Fruit fly (Drosophila melanogaster) whole organism, embryonic: ENCODE measurements around the gene CG5968.

Experiments used
- Abd-B ChIP-seq: fragments of 200-800 bp; sonication (Bioruptor generic); optimal IDR thresholded peaks from 2 replicates; lab custom pipeline; 2018; ENCODE audit warnings: missing biosample characterization, mild to moderate bottlenecking, missing genetic modification characterization, moderate library complexity
- BtbVII ChIP-seq: fragments of 200-800 bp; sonication (Bioruptor generic); optimal IDR thresholded peaks from 3 replicates; lab custom pipeline; 2017; ENCODE audit warnings: missing biosample characterization, mild to moderate bottlenecking, missing genetic modification characterization
- CG10462 ChIP-seq: fragments of 200-800 bp; sonication (Bioruptor generic); optimal IDR thresholded peaks from 2 replicates; lab custom pipeline; 2016; ENCODE audit warnings: missing biosample characterization, missing genetic modification characterization
- CG11085 ChIP-seq: fragments of 200-800 bp; sonication (Bioruptor generic); IDR thresholded peaks from 2 replicates; pipeline ENCODE4 v1.3.6; 2022; ENCODE audit warnings: missing biosample characterization, missing genetic modification characterization
- CG11723 ChIP-seq: fragments of 200-800 bp; sonication (Bioruptor generic); optimal IDR thresholded peaks from 2 replicates; lab custom pipeline; 2017; ENCODE audit warnings: missing biosample characterization, mild to moderate bottlenecking, missing genetic modification characterization
- CG1233 ChIP-seq: fragments of 200-800 bp; sonication (Bioruptor generic); optimal IDR thresholded peaks from 4 replicates; lab custom pipeline; 2018; ENCODE audit warnings: missing biosample characterization, mild to moderate bottlenecking, missing genetic modification characterization
- CG12391 ChIP-seq: fragments of 200-800 bp; sonication (Bioruptor generic); optimal IDR thresholded peaks from 3 replicates; lab custom pipeline; 2018; ENCODE audit warnings: missing biosample characterization, mild to moderate bottlenecking, missing genetic modification characterization, moderate library complexity
- CG17385 ChIP-seq: fragments of 200-800 bp; sonication (Bioruptor generic); optimal IDR thresholded peaks from 3 replicates; lab custom pipeline; 2018; ENCODE audit warnings: missing biosample characterization, mild to moderate bottlenecking, missing genetic modification characterization
- CG18011 ChIP-seq: fragments of 200-800 bp; sonication (Bioruptor generic); optimal IDR thresholded peaks from 2 replicates; lab custom pipeline; 2017; ENCODE audit warnings: missing biosample characterization, missing genetic modification characterization, mild to moderate bottlenecking, moderate library complexity, missing genotype
- CG31224 ChIP-seq: fragments of 200-800 bp; sonication (Bioruptor generic); IDR thresholded peaks from 2 replicates; pipeline ENCODE4 v1.3.6; 2022; ENCODE audit warnings: missing biosample characterization, missing genetic modification characterization
- CG4282 ChIP-seq: fragments of 200-800 bp; sonication (Bioruptor generic); optimal IDR thresholded peaks from 2 replicates; lab custom pipeline; 2016; ENCODE audit warnings: missing biosample characterization, missing genetic modification characterization
- CG6272 ChIP-seq: fragments of 200-800 bp; sonication (Bioruptor generic); IDR thresholded peaks from 2 replicates; pipeline ENCODE4 v1.3.6; 2022; ENCODE audit warnings: missing biosample characterization, missing genetic modification characterization
- CG7786 ChIP-seq: fragments of 200-800 bp; sonication (Bioruptor generic); optimal IDR thresholded peaks from 2 replicates; lab custom pipeline; 2016; ENCODE audit warnings: missing biosample characterization, missing genetic modification characterization
- CG8478 ChIP-seq: fragments of >200 bp; optimal IDR thresholded peaks from 2 replicates; lab custom pipeline; 2018
- CG9609 ChIP-seq: fragments of 200-800 bp; sonication (Bioruptor generic); optimal IDR thresholded peaks from 3 replicates; lab custom pipeline; 2016; ENCODE audit warnings: missing biosample characterization, missing genetic modification characterization
- CG9817 ChIP-seq: fragments of 200-800 bp; sonication (Bioruptor generic); optimal IDR thresholded peaks from 2 replicates; lab custom pipeline; 2018; ENCODE audit warnings: missing biosample characterization, mild to moderate bottlenecking, missing genetic modification characterization, moderate library complexity
- Chrac-16 ChIP-seq: fragments of 200-800 bp; sonication (Bioruptor generic); optimal IDR thresholded peaks from 3 replicates; lab custom pipeline; 2016; ENCODE audit warnings: missing biosample characterization, missing genetic modification characterization
- Dad ChIP-seq: fragments of 200-800 bp; sonication (Bioruptor generic); optimal IDR thresholded peaks from 3 replicates; lab custom pipeline; 2016; ENCODE audit warnings: missing biosample characterization, missing genetic modification characterization
- Dbx ChIP-seq: fragments of 200-800 bp; sonication (Bioruptor generic); IDR thresholded peaks from 3 replicates; pipeline ENCODE4 v1.3.6; 2022; ENCODE audit warnings: missing biosample characterization, missing genetic modification characterization
- Deaf1 ChIP-seq: fragments of 200-800 bp; optimal IDR thresholded peaks from 3 replicates; lab custom pipeline; 2019; ENCODE audit warnings: missing biosample characterization, mild to moderate bottlenecking, missing genetic modification characterization, moderate library complexity
- Gsc ChIP-seq: fragments of 200-800 bp; sonication (Bioruptor generic); IDR thresholded peaks from 2 replicates; pipeline ENCODE4 v1.3.6; 2022; ENCODE audit warnings: missing biosample characterization, missing genetic modification characterization
- HHEX ChIP-seq: fragments of 200-800 bp; sonication (Bioruptor generic); optimal IDR thresholded peaks from 3 replicates; lab custom pipeline; 2017; ENCODE audit warnings: missing biosample characterization, mild to moderate bottlenecking, missing genetic modification characterization, missing genetic modification reagents
- MBD-R2 ChIP-seq: fragments of 200-800 bp; sonication (Bioruptor generic); IDR thresholded peaks from 2 replicates; pipeline ENCODE4 v1.3.6; 2022; ENCODE audit warnings: missing biosample characterization, missing genetic modification characterization
- Med ChIP-seq: fragments of 200-800 bp; sonication (Bioruptor generic); peaks from one replicate; lab custom pipeline; 2016; ENCODE audit warnings: missing biosample characterization, missing genetic modification characterization, mild to moderate bottlenecking, inconsistent platforms, moderate library complexity
- Myb ChIP-seq: fragments of 200-800 bp; sonication (Bioruptor generic); optimal IDR thresholded peaks from 2 replicates; lab custom pipeline; 2016; ENCODE audit warnings: missing biosample characterization, missing genetic modification characterization
- NK7.1 ChIP-seq: fragments of 200-800 bp; sonication (Bioruptor generic); optimal IDR thresholded peaks from 3 replicates; lab custom pipeline; 2016; ENCODE audit warnings: missing biosample characterization, missing genetic modification characterization
- Nf-YA ChIP-seq: fragments of 200-800 bp; sonication (Bioruptor generic); IDR thresholded peaks from 2 replicates; pipeline ENCODE4 v1.3.6; 2022; ENCODE audit warnings: missing biosample characterization, missing genetic modification characterization
- Sry-β ChIP-seq: fragments of 200-800 bp; sonication (Bioruptor generic); optimal IDR thresholded peaks from 2 replicates; lab custom pipeline; 2018; ENCODE audit warnings: missing biosample characterization, mild to moderate bottlenecking, missing genetic modification characterization, moderate library complexity
- Vsx1 ChIP-seq: fragments of 200-800 bp; sonication (Bioruptor generic); optimal IDR thresholded peaks from 2 replicates; lab custom pipeline; 2017; ENCODE audit warnings: missing biosample characterization, mild to moderate bottlenecking, missing genetic modification characterization, missing genetic modification reagents
- ac ChIP-seq: fragments of 200-800 bp; sonication (Bioruptor generic); optimal IDR thresholded peaks from 3 replicates; lab custom pipeline; 2017; ENCODE audit warnings: missing biosample characterization, mild to moderate bottlenecking, missing genetic modification characterization
- bcd ChIP-seq: fragments of 200-800 bp; sonication (Bioruptor generic); optimal IDR thresholded peaks from 2 replicates; lab custom pipeline; 2017; ENCODE audit warnings: missing biosample characterization, mild to moderate bottlenecking, missing genetic modification characterization
- chn ChIP-seq: fragments of 200-800 bp; sonication (Bioruptor generic); optimal IDR thresholded peaks from 2 replicates; lab custom pipeline; 2016; ENCODE audit warnings: missing biosample characterization, missing genetic modification characterization
- corto ChIP-seq: fragments of 200-800 bp; sonication (Bioruptor generic); optimal IDR thresholded peaks from 2 replicates; lab custom pipeline; 2016; ENCODE audit warnings: missing biosample characterization, mild to moderate bottlenecking, missing genetic modification characterization, moderate library complexity
- dan ChIP-seq: fragments of 200-800 bp; sonication (Bioruptor generic); IDR thresholded peaks from 2 replicates; pipeline ENCODE4 v1.3.6; 2022; ENCODE audit warnings: missing biosample characterization, missing genetic modification characterization
- dmrt99B ChIP-seq: fragments of 200-800 bp; sonication (Bioruptor generic); optimal IDR thresholded peaks from 2 replicates; lab custom pipeline; 2018; ENCODE audit warnings: missing biosample characterization, mild to moderate bottlenecking, missing genetic modification characterization, moderate library complexity
- exex ChIP-seq: fragments of 200-800 bp; sonication (Bioruptor generic); optimal IDR thresholded peaks from 4 replicates; lab custom pipeline; 2018; ENCODE audit warnings: missing biosample characterization, mild to moderate bottlenecking, missing genetic modification characterization, moderate library complexity
- eyg ChIP-seq: fragments of 200-800 bp; sonication (Bioruptor generic); optimal IDR thresholded peaks from 3 replicates; lab custom pipeline; 2016; ENCODE audit warnings: missing biosample characterization, missing genetic modification characterization
- fd102C ChIP-seq: fragments of 200-800 bp; sonication (Bioruptor generic); optimal IDR thresholded peaks from 2 replicates; lab custom pipeline; 2018; ENCODE audit warnings: missing biosample characterization, mild to moderate bottlenecking, missing genetic modification characterization, moderate library complexity
- fd64A ChIP-seq: fragments of 200-800 bp; sonication (Bioruptor generic); optimal IDR thresholded peaks from 3 replicates; lab custom pipeline; 2018; ENCODE audit warnings: missing biosample characterization, mild to moderate bottlenecking, missing genetic modification characterization
- gcm2 ChIP-seq: fragments of 200-800 bp; sonication (Bioruptor generic); optimal IDR thresholded peaks from 2 replicates; lab custom pipeline; 2016; ENCODE audit warnings: missing biosample characterization, missing genetic modification characterization
- gro ChIP-seq: fragments of 200-800 bp; sonication (Bioruptor generic); optimal IDR thresholded peaks from 2 replicates; lab custom pipeline; 2016; ENCODE audit warnings: missing biosample characterization, missing genetic modification characterization
- kay ChIP-seq: fragments of 200-800 bp; sonication (Bioruptor generic); optimal IDR thresholded peaks from 2 replicates; lab custom pipeline; 2016; ENCODE audit warnings: missing biosample characterization, missing genetic modification characterization
- lmd ChIP-seq: fragments of 200-800 bp; sonication (Bioruptor generic); IDR thresholded peaks from 2 replicates; pipeline ENCODE4 v1.3.6; 2022; ENCODE audit warnings: missing biosample characterization, missing genetic modification characterization
- nmo ChIP-seq: fragments of 200-800 bp; sonication (Bioruptor generic); optimal IDR thresholded peaks from 2 replicates; lab custom pipeline; 2018; ENCODE audit warnings: missing biosample characterization, mild to moderate bottlenecking, missing genetic modification characterization, moderate library complexity
- odd ChIP-seq: fragments of 200-800 bp; sonication (Bioruptor generic); optimal IDR thresholded peaks from 2 replicates; lab custom pipeline; 2017; ENCODE audit warnings: missing biosample characterization, mild to moderate bottlenecking, missing genetic modification characterization
- run ChIP-seq: fragments of 200-800 bp; sonication (Bioruptor generic); optimal IDR thresholded peaks from 3 replicates; lab custom pipeline; 2018; ENCODE audit warnings: missing biosample characterization, mild to moderate bottlenecking, missing genetic modification characterization
- schlank ChIP-seq: fragments of 200-800 bp; sonication (Bioruptor generic); optimal IDR thresholded peaks from 2 replicates; lab custom pipeline; 2018; ENCODE audit warnings: missing biosample characterization, mild to moderate bottlenecking, missing genetic modification characterization
- seq ChIP-seq: fragments of 200-800 bp; sonication (Bioruptor generic); IDR thresholded peaks from 2 replicates; pipeline ENCODE4 v1.3.6; 2022; ENCODE audit warnings: missing biosample characterization, missing genetic modification characterization
- slou ChIP-seq: fragments of 200-800 bp; sonication (Bioruptor generic); optimal IDR thresholded peaks from 3 replicates; lab custom pipeline; 2016; ENCODE audit warnings: missing biosample characterization, missing genetic modification characterization
- tin ChIP-seq: fragments of 200-800 bp; sonication (Bioruptor generic); optimal IDR thresholded peaks from 3 replicates; lab custom pipeline; 2016; ENCODE audit warnings: missing biosample characterization, missing genetic modification characterization
- wor ChIP-seq: fragments of 200-800 bp; sonication (Bioruptor generic); IDR thresholded peaks from 2 replicates; pipeline ENCODE4 v1.3.6; 2022; ENCODE audit warnings: missing biosample characterization, missing genetic modification characterization

CG5968 gene

DNA sequence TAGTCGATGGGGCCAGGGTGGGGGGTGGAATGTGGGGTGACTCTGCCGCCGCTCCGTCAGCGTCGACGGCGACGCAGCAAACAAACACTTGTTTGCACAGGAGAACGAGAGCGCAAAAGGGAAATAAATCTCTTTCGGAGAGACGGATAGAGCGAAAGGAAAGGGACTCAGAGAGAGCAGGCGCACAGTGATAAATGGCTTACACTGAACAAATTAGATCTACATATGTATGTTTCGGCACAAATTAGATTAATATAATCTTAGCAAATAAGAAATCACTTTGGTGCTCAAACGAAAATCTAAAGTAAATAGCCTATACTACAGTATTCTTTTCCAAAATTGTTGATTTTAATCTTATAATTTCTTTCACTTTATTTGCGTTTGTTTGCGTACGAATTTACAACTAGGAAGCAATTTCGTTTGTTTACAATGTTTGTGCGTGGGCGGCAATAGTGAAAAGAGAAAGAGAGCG lies 14.1 kb downstream of the CG5968 start (continued):
- TF ChIP-seq gcm2: peak; percentile 79
- peak; percentile 72 for TF ChIP-seq kay (GFP tag; lab: Kevin White, UChicago)
- TF ChIP-seq fd102C (GFP tag; lab: Kevin White, UChicago): peak; percentile 96
- peak; percentile 83 for TF ChIP-seq chn
- TF ChIP-seq CG8478 (lab: Kevin White, UChicago): no peak
- TF ChIP-seq nmo (GFP tag; lab: Kevin White, UChicago): peak; percentile 87
- peak; percentile 94 for TF ChIP-seq Med (GFP tag; lab: Kevin White, UChicago)
- TF ChIP-seq ac (GFP tag; lab: Kevin White, UChicago): peak; percentile 92
- peak; percentile 89 for TF ChIP-seq bcd
- peak; percentile 87 for TF ChIP-seq Vsx1 (GFP tag; lab: Kevin White, UChicago)
- TF ChIP-seq dmrt99B (tag; lab: Kevin White, UChicago): peak; percentile 94
- TF ChIP-seq MBD-R2: peak; percentile 81; the same call in 1 of the 2 replicates
- TF ChIP-seq Dbx (GFP tag; lab: Robert Waterston, UW): peak; percentile 82
- peak; percentile 56 for TF ChIP-seq Sry-β (GFP tag; lab: Kevin White, UChicago)
- peak; percentile 76 for TF ChIP-seq Dad (GFP tag; lab: Kevin White, UChicago)
- peak; percentile 68 for TF ChIP-seq slou
- peak; percentile 72 for TF ChIP-seq CG18011 (GFP tag; lab: Kevin White, UChicago)
- peak; percentile 74 for TF ChIP-seq Nf-YA (GFP tag; lab: Robert Waterston, UW)
- peak; percentile 87 for TF ChIP-seq CG11085 (GFP tag; lab: Robert Waterston, UW)
- peak; percentile 89 for TF ChIP-seq CG1233 (GFP tag; lab: Kevin White, UChicago)
- TF ChIP-seq CG6272 (GFP tag; lab: Robert Waterston, UW): peak; percentile 89
- TF ChIP-seq dan (GFP tag; lab: Robert Waterston, UW): peak; percentile 80; the same call in 1 of the 2 replicates
- peak; percentile 82 for TF ChIP-seq fd64A (GFP tag; lab: Kevin White, UChicago)
- TF ChIP-seq CG10462 (GFP tag; lab: Kevin White, UChicago): peak; percentile 87
- peak; percentile 70 for TF ChIP-seq odd (GFP tag; lab: Kevin White, UChicago)
- peak; percentile 82 for TF ChIP-seq gro (GFP tag; lab: Kevin White, UChicago)
- TF ChIP-seq exex: peak; percentile 63
- TF ChIP-seq CG31224 (GFP tag; lab: Robert Waterston, UW): peak; percentile 90
- TF ChIP-seq Chrac-16 (GFP tag; lab: Kevin White, UChicago): peak; percentile 90
- peak; percentile 94 for TF ChIP-seq lmd (GFP tag; lab: Robert Waterston, UW)
- peak; percentile 92 for TF ChIP-seq HHEX
- peak; percentile 74 for TF ChIP-seq Abd-B (GFP tag; lab: Kevin White, UChicago)
- TF ChIP-seq CG9609: peak; percentile 82
- peak; percentile 55 for TF ChIP-seq Myb (GFP tag; lab: Kevin White, UChicago)
- peak; percentile 61 for TF ChIP-seq CG11723 (GFP tag; lab: Kevin White, UChicago)
- TF ChIP-seq run (tag; lab: Kevin White, UChicago): peak; percentile 86
- peak; percentile 93 for TF ChIP-seq wor
- peak; percentile 96 for TF ChIP-seq CG12391 (tag; lab: Kevin White, UChicago)
- TF ChIP-seq BtbVII (GFP tag; lab: Kevin White, UChicago): peak; percentile 79
- TF ChIP-seq schlank (tag; lab: Kevin White, UChicago): peak; percentile 80
- TF ChIP-seq CG9817: peak; percentile 81
- TF ChIP-seq eyg (GFP tag; lab: Kevin White, UChicago): peak; percentile 81
- TF ChIP-seq CG7786: peak; percentile 92
- TF ChIP-seq Deaf1 (tag; lab: Kevin White, UChicago): peak; percentile 69
- peak; percentile 91 for TF ChIP-seq seq (GFP tag; lab: Robert Waterston, UW)
- TF ChIP-seq CG4282: peak; percentile 67
- TF ChIP-seq NK7.1 (GFP tag; lab: Kevin White, UChicago): peak; percentile 60
- TF ChIP-seq CG17385 (GFP tag; lab: Kevin White, UChicago): peak; percentile 88
- peak; percentile 69 for TF ChIP-seq corto (GFP tag; lab: Kevin White, UChicago)
- TF ChIP-seq Gsc (GFP tag; lab: Robert Waterston, UW): no peak
- peak; percentile 88 for TF ChIP-seq tin (GFP tag; lab: Kevin White, UChicago)
